Fruit fly (Drosophila melanogaster) whole organism: ENCODE results near the gene CG15043.

Experiments used
- CG8478 ChIP-seq: fragments of >200 bp; optimal IDR thresholded peaks from 2 replicates; lab custom pipeline; 2018; ENCODE audit warnings: inconsistent platforms
- EcR ChIP-seq, 2 experiments: fragments of >200 bp; optimal IDR thresholded peaks; 2 replicates each; lab custom pipeline; 2017; ENCODE audit warnings: missing biosample characterization in 2 of 2, missing genetic modification characterization in 2 of 2, missing genetic modification reagents in 2 of 2
- pan ChIP-seq: fragments of >200 bp; optimal IDR thresholded peaks from 2 replicates; lab custom pipeline; 2017
- psq ChIP-seq: fragments of >200 bp; optimal IDR thresholded peaks from 2 replicates; lab custom pipeline; 2017
- usp ChIP-seq: fragments of >200 bp; optimal IDR thresholded peaks from 2 replicates; lab custom pipeline; 2017; ENCODE audit warnings: missing biosample characterization, missing genetic modification characterization, mixed read lengths

DNA sequence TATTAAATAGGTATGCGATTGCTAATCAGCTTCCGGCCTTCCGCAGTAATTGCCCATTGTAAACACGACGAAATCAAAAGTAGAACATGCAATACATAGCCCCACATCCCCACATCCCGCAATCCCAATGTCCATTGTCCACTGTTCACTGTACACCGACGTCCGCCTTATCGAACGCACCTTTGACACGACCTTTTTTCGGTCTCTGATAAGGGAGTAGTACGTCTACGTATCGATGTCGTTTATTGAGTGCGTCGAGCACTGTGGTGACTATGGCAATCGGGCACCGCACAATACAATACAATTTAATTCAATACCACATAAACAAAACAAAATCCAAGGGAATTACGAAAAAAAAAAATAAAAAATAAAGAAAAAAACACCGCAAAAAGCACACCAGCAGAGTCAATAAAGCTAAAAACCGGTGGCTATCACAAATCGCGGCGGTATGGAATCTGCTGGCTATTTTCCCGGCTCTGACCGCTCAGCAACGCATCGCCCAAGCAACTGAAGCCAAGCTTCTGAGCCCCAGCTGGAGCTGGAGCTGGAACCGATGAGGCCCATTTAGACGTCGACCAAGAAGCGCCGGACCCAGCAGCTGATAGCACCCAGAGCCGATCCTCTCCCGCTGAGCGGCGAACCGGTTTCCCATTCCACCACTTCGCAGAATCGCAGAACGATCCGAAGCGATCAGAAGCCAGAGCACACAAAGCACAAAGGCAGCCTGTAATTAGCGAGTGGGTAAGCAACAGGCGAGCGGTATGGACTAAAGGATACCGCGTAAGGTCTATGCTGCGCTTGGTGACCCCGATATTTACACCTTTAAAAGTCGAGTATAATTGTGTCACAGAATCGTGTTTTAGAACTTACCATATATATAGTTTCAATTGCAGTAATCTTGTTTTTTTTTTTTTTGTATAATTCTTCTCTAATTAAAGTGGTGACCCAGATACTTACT, 10.4 kb downstream of the CG15043 start, which contains the start of gene Hayan:
- TF ChIP-seq EcR (GFP tag; optimal IDR thresholded peaks at IDR 0.05; lab: Kevin White, UChicago) (no peak), psq (lab: Kevin White, UChicago) (no peak), usp (GFP tag; lab: Kevin White, UChicago) (no peak), CG8478 (lab: Kevin White, UChicago) (no peak), pan (lab: Kevin White, UChicago) (peak; percentile 78)
